Fruit fly (Drosophila melanogaster) whole organism, embryonic: ENCODE results near the gene CG34267.
A peak's percentile ranks its signal among the peaks of the same experiment; 100 is the strongest.

Experiments used
- Aef1 ChIP-seq: fragments of 200-800 bp; sonication (Bioruptor generic); IDR thresholded peaks from 3 replicates; pipeline ENCODE4 v1.3.6; 2022; ENCODE audit warnings: missing biosample characterization, missing genetic modification characterization
- Atf-2 ChIP-seq: fragments of 200-800 bp; sonication (Bioruptor generic); optimal IDR thresholded peaks from 2 replicates; lab custom pipeline; 2016; ENCODE audit warnings: missing biosample characterization, missing genetic modification characterization
- C15 ChIP-seq: fragments of 200-800 bp; sonication (Bioruptor generic); IDR thresholded peaks from 3 replicates; pipeline ENCODE4 v1.3.6; 2022; ENCODE audit warnings: missing biosample characterization, missing genetic modification characterization
- CG10654 ChIP-seq: fragments of 200-800 bp; sonication (Bioruptor generic); optimal IDR thresholded peaks from 2 replicates; lab custom pipeline; 2016; ENCODE audit warnings: missing biosample characterization, missing genetic modification characterization
- CG11398 ChIP-seq: fragments of 200-800 bp; sonication (Bioruptor generic); optimal IDR thresholded peaks from 2 replicates; lab custom pipeline; 2016; ENCODE audit warnings: missing biosample characterization, missing genetic modification characterization
- CG11695 ChIP-seq: fragments of 200-800 bp; sonication (Bioruptor generic); IDR thresholded peaks from 3 replicates; pipeline ENCODE4 v1.3.6; 2022; ENCODE audit warnings: missing biosample characterization, missing genetic modification characterization
- CG1233 ChIP-seq: fragments of 200-800 bp; sonication (Bioruptor generic); optimal IDR thresholded peaks from 4 replicates; lab custom pipeline; 2018; ENCODE audit warnings: missing biosample characterization, mild to moderate bottlenecking, missing genetic modification characterization
- CG13624 ChIP-seq: fragments of 200-800 bp; sonication (Bioruptor generic); optimal IDR thresholded peaks from 2 replicates; lab custom pipeline; 2016; ENCODE audit warnings: missing biosample characterization, missing genetic modification characterization
- CG14667 ChIP-seq: fragments of 200-800 bp; sonication (Bioruptor generic); IDR thresholded peaks from 2 replicates; pipeline ENCODE4 v1.3.6; 2022; ENCODE audit warnings: missing biosample characterization, missing genetic modification characterization
- CG16779 ChIP-seq: fragments of 200-800 bp; sonication (Bioruptor generic); IDR thresholded peaks from 2 replicates; pipeline ENCODE4 v1.3.6; 2022; ENCODE audit warnings: missing biosample characterization, missing genetic modification characterization
- CG16813 ChIP-seq: fragments of 200-800 bp; sonication (Bioruptor generic); IDR thresholded peaks from 3 replicates; pipeline ENCODE4 v1.3.6; 2022; ENCODE audit warnings: missing biosample characterization, missing genetic modification characterization; ENCODE audit not compliant: partially characterized antibody
- CG17328 ChIP-seq: fragments of 200-800 bp; sonication (Bioruptor generic); IDR thresholded peaks from 2 replicates; pipeline ENCODE4 v1.3.6; 2022; ENCODE audit warnings: missing biosample characterization, missing genetic modification characterization
- CG18476 ChIP-seq: fragments of 200-800 bp; sonication (Bioruptor generic); optimal IDR thresholded peaks from 2 replicates; lab custom pipeline; 2016; ENCODE audit warnings: missing biosample characterization, mild to moderate bottlenecking, missing genetic modification characterization
- CG2120 ChIP-seq: fragments of 200-800 bp; sonication (Bioruptor generic); optimal IDR thresholded peaks from 3 replicates; lab custom pipeline; 2016; ENCODE audit warnings: missing biosample characterization, missing genetic modification characterization
- CG2202 ChIP-seq: fragments of 200-800 bp; sonication (Bioruptor generic); optimal IDR thresholded peaks from 2 replicates; lab custom pipeline; 2018; ENCODE audit warnings: missing biosample characterization, mild to moderate bottlenecking, missing genetic modification characterization
- CG2678 ChIP-seq: fragments of 200-800 bp; sonication (Bioruptor generic); optimal IDR thresholded peaks from 3 replicates; lab custom pipeline; 2019; ENCODE audit warnings: missing biosample characterization, mild to moderate bottlenecking, missing genetic modification characterization, moderate library complexity
- CG31388 ChIP-seq: fragments of 200-800 bp; sonication (Bioruptor generic); optimal IDR thresholded peaks from 2 replicates; lab custom pipeline; 2016; ENCODE audit warnings: missing biosample characterization, missing genetic modification characterization
- CG32532 ChIP-seq: fragments of 200-800 bp; sonication (Bioruptor generic); IDR thresholded peaks from 2 replicates; pipeline ENCODE4 v1.3.6; 2022; ENCODE audit warnings: missing biosample characterization, missing genetic modification characterization
- CG34422 ChIP-seq: fragments of 200-800 bp; sonication (Bioruptor generic); IDR thresholded peaks from 3 replicates; pipeline ENCODE4 v1.3.6; 2022; ENCODE audit warnings: missing biosample characterization, missing genetic modification characterization
- CG7271 ChIP-seq: fragments of 200-800 bp; sonication (Bioruptor generic); optimal IDR thresholded peaks from 2 replicates; lab custom pipeline; 2018; ENCODE audit warnings: missing biosample characterization, mild to moderate bottlenecking, missing genetic modification characterization, moderate library complexity
- CG8089 ChIP-seq: fragments of 200-800 bp; sonication (Bioruptor generic); optimal IDR thresholded peaks from 3 replicates; lab custom pipeline; 2016; ENCODE audit warnings: missing biosample characterization, missing genetic modification characterization
- Chrac-16 ChIP-seq: fragments of 200-800 bp; sonication (Bioruptor generic); optimal IDR thresholded peaks from 3 replicates; lab custom pipeline; 2016; ENCODE audit warnings: missing biosample characterization, missing genetic modification characterization
- D ChIP-seq, 2 experiments: fragments of 200-800 bp in 1 of 2; fragments of >200 bp in 1 of 2; sonication (Bioruptor generic) in 1 of 2; optimal IDR thresholded peaks; 2 replicates in 1 of 2; 3 replicates in 1 of 2; lab custom pipeline; 2017; ENCODE audit warnings: mild to moderate bottlenecking in 1 of 2, missing biosample characterization in 1 of 2, missing genetic modification characterization in 1 of 2, missing genetic modification reagents in 1 of 2
- Dp ChIP-seq: fragments of 200-800 bp; sonication (Bioruptor generic); optimal IDR thresholded peaks from 2 replicates; lab custom pipeline; 2018; ENCODE audit warnings: missing biosample characterization, mild to moderate bottlenecking, missing genetic modification characterization, moderate library complexity
- Lhr ChIP-seq: fragments of 200-800 bp; sonication (Bioruptor generic); optimal IDR thresholded peaks from 3 replicates; lab custom pipeline; 2017; ENCODE audit warnings: mild to moderate bottlenecking, missing biosample characterization, missing genetic modification reagents, missing genetic modification characterization
- MESR4 ChIP-seq: fragments of 200-800 bp; sonication (Bioruptor generic); optimal IDR thresholded peaks from 2 replicates; lab custom pipeline; 2018; ENCODE audit warnings: missing biosample characterization, mild to moderate bottlenecking, missing genetic modification characterization, moderate library complexity
- NC2β ChIP-seq: fragments of 200-800 bp; sonication (Bioruptor generic); optimal IDR thresholded peaks from 2 replicates; lab custom pipeline; 2016; ENCODE audit warnings: missing biosample characterization, missing genetic modification characterization
- NfI ChIP-seq: fragments of 200-800 bp; sonication (Bioruptor generic); optimal IDR thresholded peaks from 3 replicates; lab custom pipeline; 2018; ENCODE audit warnings: missing biosample characterization, mild to moderate bottlenecking, missing genetic modification characterization, moderate library complexity
- PHDP ChIP-seq: fragments of 200-800 bp; sonication (Bioruptor generic); optimal IDR thresholded peaks from 3 replicates; lab custom pipeline; 2018; ENCODE audit warnings: missing biosample characterization, mild to moderate bottlenecking, missing genetic modification characterization, moderate library complexity
- Six4 ChIP-seq: fragments of 200-800 bp; sonication (Bioruptor generic); optimal IDR thresholded peaks from 2 replicates; lab custom pipeline; 2016; ENCODE audit warnings: missing biosample characterization, missing genetic modification characterization
- aop ChIP-seq: fragments of 200-800 bp; sonication (Bioruptor generic); IDR thresholded peaks from 2 replicates; pipeline ENCODE4 v1.3.6; 2022; ENCODE audit warnings: missing biosample characterization, missing genetic modification characterization
- chif ChIP-seq, 2 experiments: fragments of 200-800 bp; sonication (Bioruptor generic); optimal IDR thresholded peaks; 3 replicates each; lab custom pipeline; 2016; ENCODE audit warnings: missing biosample characterization in 2 of 2, missing genetic modification characterization in 2 of 2
- danr ChIP-seq: fragments of 200-800 bp; sonication (Bioruptor generic); IDR thresholded peaks from 2 replicates; pipeline ENCODE4 v1.3.6; 2022; ENCODE audit warnings: missing biosample characterization, missing genetic modification characterization
- dimm ChIP-seq: fragments of 200-800 bp; sonication (Bioruptor generic); IDR thresholded peaks from 2 replicates; pipeline ENCODE4 v1.3.6; 2022; ENCODE audit warnings: missing biosample characterization, missing genetic modification characterization
- ewg ChIP-seq: fragments of 200-800 bp; sonication (Bioruptor generic); optimal IDR thresholded peaks from 3 replicates; lab custom pipeline; 2017; ENCODE audit warnings: mild to moderate bottlenecking, missing biosample characterization, missing genetic modification reagents, missing genetic modification characterization
- eyg ChIP-seq: fragments of 200-800 bp; sonication (Bioruptor generic); optimal IDR thresholded peaks from 3 replicates; lab custom pipeline; 2016; ENCODE audit warnings: missing biosample characterization, missing genetic modification characterization
- gt ChIP-seq: fragments of 200-800 bp; sonication (Bioruptor generic); IDR thresholded peaks from 2 replicates; pipeline ENCODE4 v1.3.6; 2022; ENCODE audit warnings: missing biosample characterization, missing genetic modification characterization
- ham ChIP-seq: fragments of 200-800 bp; sonication (Bioruptor generic); IDR thresholded peaks from 2 replicates; pipeline ENCODE4 v1.3.6; 2022; ENCODE audit warnings: missing biosample characterization, missing genetic modification characterization
- lola ChIP-seq, 3 experiments: fragments of >200 bp in 2 of 3; fragments of 200-800 bp in 1 of 3; sonication (Bioruptor generic) in 1 of 3; optimal IDR thresholded peaks; 2 replicates each; lab custom pipeline; 2017 to 2019; ENCODE audit warnings: missing biosample characterization in 3 of 3, missing genetic modification characterization in 3 of 3, mild to moderate bottlenecking in 1 of 3, moderate library complexity in 1 of 3
- lov ChIP-seq, 2 experiments: fragments of 200-800 bp in 1 of 2; fragments of >200 bp in 1 of 2; sonication (Bioruptor generic) in 1 of 2; IDR thresholded peaks in 1 of 2; optimal IDR thresholded peaks in 1 of 2; 2 replicates in 1 of 2; 3 replicates in 1 of 2; pipeline versions ENCODE4 v1.3.6 to Lab custom; 2017 to 2022; ENCODE audit warnings: missing biosample characterization in 1 of 2, missing genetic modification characterization in 1 of 2
- nerfin-2 ChIP-seq: fragments of 200-800 bp; sonication (Bioruptor generic); IDR thresholded peaks from 2 replicates; pipeline ENCODE4 v1.3.6; 2022; ENCODE audit warnings: missing biosample characterization, missing genetic modification characterization; ENCODE audit not compliant: partially characterized antibody
- odd ChIP-seq: fragments of 200-800 bp; sonication (Bioruptor generic); optimal IDR thresholded peaks from 2 replicates; lab custom pipeline; 2017; ENCODE audit warnings: missing biosample characterization, mild to moderate bottlenecking, missing genetic modification characterization
- pita ChIP-seq: fragments of 200-800 bp; sonication (Bioruptor generic); optimal IDR thresholded peaks from 2 replicates; lab custom pipeline; 2017; ENCODE audit warnings: missing biosample characterization, mild to moderate bottlenecking, missing genetic modification characterization
- pnt ChIP-seq: fragments of 200-800 bp; sonication (Bioruptor generic); optimal IDR thresholded peaks from 3 replicates; lab custom pipeline; 2016; ENCODE audit warnings: missing biosample characterization, missing genetic modification characterization
- pros ChIP-seq: fragments of 200-800 bp; sonication (Bioruptor generic); optimal IDR thresholded peaks from 3 replicates; lab custom pipeline; 2019; ENCODE audit warnings: missing biosample characterization, mild to moderate bottlenecking, missing genetic modification characterization, moderate library complexity
- ro ChIP-seq: fragments of 200-800 bp; sonication (Bioruptor generic); IDR thresholded peaks from 2 replicates; pipeline ENCODE4 v1.3.6; 2022; ENCODE audit warnings: missing biosample characterization, missing genetic modification characterization
- twi ChIP-seq: fragments of 200-800 bp; optimal IDR thresholded peaks from 2 replicates; lab custom pipeline; 2019; ENCODE audit warnings: missing biosample characterization, mild to moderate bottlenecking, missing genetic modification characterization, moderate library complexity
- usp ChIP-seq: fragments of >200 bp; optimal IDR thresholded peaks from 2 replicates; lab custom pipeline; 2017; ENCODE audit warnings: missing biosample characterization, missing genetic modification characterization
- zfh1 ChIP-seq: fragments of 200-800 bp; sonication (Bioruptor generic); IDR thresholded peaks from 3 replicates; pipeline ENCODE4 v1.3.6; 2022; ENCODE audit warnings: missing biosample characterization, missing genetic modification characterization

CG34267 gene

dm6 chr3L:546819-547441 is 46.7 kb upstream of the CG34267 start (continued):
- peak; percentile 92 for TF ChIP-seq CG16779 (GFP tag; lab: Robert Waterston, UW)
- TF ChIP-seq CG8089 (GFP tag; lab: Kevin White, UChicago) = peak; percentile 1
- TF ChIP-seq CG2120 (GFP tag; lab: Kevin White, UChicago) = peak; percentile 98
- TF ChIP-seq Chrac-16 (GFP tag; lab: Kevin White, UChicago) = peak; percentile 77
- peak; percentile 97 for TF ChIP-seq CG32532 (GFP tag; lab: Robert Waterston, UW)
- TF ChIP-seq gt (GFP tag; lab: Robert Waterston, UW) = no peak
- TF ChIP-seq aop (GFP tag; lab: Robert Waterston, UW) = no peak
- TF ChIP-seq lov (optimal IDR thresholded peaks at IDR 0.05; lab: Kevin White, UChicago) = no peak
- TF ChIP-seq lov (GFP tag; IDR thresholded peaks at IDR 0.05; lab: Robert Waterston, UW) = no peak
- no peak for TF ChIP-seq dimm (GFP tag; lab: Robert Waterston, UW)
- peak; percentile 66; the same call in 2 of the 3 replicates for TF ChIP-seq C15 (GFP tag; lab: Robert Waterston, UW)
- peak; percentile 16 for TF ChIP-seq CG18476 (GFP tag; lab: Kevin White, UChicago)
- peak; percentile 21 for TF ChIP-seq NC2β (GFP tag; lab: Kevin White, UChicago)
- peak; percentile 57 for TF ChIP-seq CG10654 (GFP tag; lab: Kevin White, UChicago)
- TF ChIP-seq PHDP (tag; lab: Kevin White, UChicago) = peak; percentile 77
- peak; percentile 66 for TF ChIP-seq Atf-2 (GFP tag; lab: Kevin White, UChicago)
- TF ChIP-seq NfI = peak; percentile 85
- TF ChIP-seq CG2678 (tag; lab: Kevin White, UChicago) = peak; percentile 86
- peak; percentile 68; the same call in 2 of the 3 replicates for TF ChIP-seq zfh1 (GFP tag; lab: Robert Waterston, UW)
- peak; percentile 50; the same call in 1 of the 2 replicates for TF ChIP-seq CG17328
- no peak for TF ChIP-seq MESR4 (GFP tag; lab: Kevin White, UChicago)
- no peak for TF ChIP-seq odd (GFP tag; lab: Kevin White, UChicago)
- peak; percentile 79 for TF ChIP-seq CG11695 (GFP tag; lab: Robert Waterston, UW)
- no peak for TF ChIP-seq pita
- peak; percentile 47 for TF ChIP-seq pnt (GFP tag; lab: Kevin White, UChicago)
- TF ChIP-seq pros (GFP tag; lab: Kevin White, UChicago) = no peak
- TF ChIP-seq lola (GFP tag; optimal IDR thresholded peaks at IDR 0.05; lab: Kevin White, UChicago) = no peak
- peak; percentile 76 for TF ChIP-seq CG14667 (GFP tag; lab: Robert Waterston, UW)
- peak; percentile 96 for TF ChIP-seq CG13624 (GFP tag; lab: Kevin White, UChicago)
- peak; percentile 76 for TF ChIP-seq eyg
- TF ChIP-seq CG7271 (tag; lab: Kevin White, UChicago) = no peak
- peak; percentile 42 to 49 for TF ChIP-seq chif (GFP tag; optimal IDR thresholded peaks at IDR 0.05; lab: Kevin White, UChicago)
- peak; percentile 71; the same call in 1 of the 2 replicates for TF ChIP-seq ham (GFP tag; lab: Robert Waterston, UW)
- no peak for TF ChIP-seq CG2202 (tag; lab: Kevin White, UChicago)
- peak; percentile 34 for TF ChIP-seq CG1233
- peak; percentile 85 for TF ChIP-seq Aef1 (GFP tag; lab: Robert Waterston, UW)
- TF ChIP-seq Dp (GFP tag; lab: Kevin White, UChicago) = no peak
- TF ChIP-seq CG34422 (GFP tag; lab: Robert Waterston, UW) = peak; percentile 86
- peak; percentile 9 for TF ChIP-seq twi (tag; lab: Kevin White, UChicago)
- no peak for TF ChIP-seq CG16813 (GFP tag; lab: Robert Waterston, UW)
- TF ChIP-seq Six4 (GFP tag; lab: Kevin White, UChicago) = no peak
- no peak for TF ChIP-seq Lhr (GFP tag; lab: Kevin White, UChicago)
- no peak for TF ChIP-seq nerfin-2
- TF ChIP-seq ro (GFP tag; lab: Robert Waterston, UW) = no peak
- no peak for TF ChIP-seq usp (GFP tag; lab: Kevin White, UChicago)
- TF ChIP-seq CG31388 (GFP tag; lab: Kevin White, UChicago) = no peak
- peak; percentile 50; the same call in 1 of the 2 replicates for TF ChIP-seq danr (GFP tag; lab: Robert Waterston, UW)
- peak; percentile 53 for TF ChIP-seq CG11398 (GFP tag; lab: Kevin White, UChicago)
- TF ChIP-seq ewg (GFP tag; lab: Kevin White, UChicago) = no peak
- no peak for TF ChIP-seq D (optimal IDR thresholded peaks at IDR 0.05; lab: Kevin White, UChicago)
- no peak for TF ChIP-seq D (GFP tag; optimal IDR thresholded peaks at IDR 0.05; lab: Kevin White, UChicago)
